Worm (Caenorhabditis elegans): ENCODE results near the gene T22B7.8.

ce11 chrX:5670829-5671228, 39.1 kb downstream of the T22B7.8 start:
- TF ChIP-seq F13H6.1 (tag; optimal IDR thresholded peaks at IDR 0.05) (no peak), dve-1 (tag; optimal IDR thresholded peaks at IDR 0.05) (no peak), pqm-1 (tag; optimal IDR thresholded peaks at IDR 0.05) (no peak), ceh-45 (GFP tag; IDR thresholded peaks at IDR 0.05) (no peak), che-1 (tag; optimal IDR thresholded peaks at IDR 0.05) (no peak), fkh-10 (GFP tag; optimal IDR thresholded peaks at IDR 0.05) (no peak), ceh-9 (tag; optimal IDR thresholded peaks at IDR 0.05) (no peak), T23F11.4 (GFP tag; optimal IDR thresholded peaks at IDR 0.05) (no peak), ceh-2 (tag; optimal IDR thresholded peaks at IDR 0.05) (no peak)

Measured in whole organism, late embryonic.